Fruit fly (Drosophila melanogaster) whole organism, prepupa: ENCODE data around the gene Btk.

Experiments used
- CG16779 ChIP-seq: fragments of 200-800 bp; sonication (Bioruptor generic); optimal IDR thresholded peaks from 3 replicates; lab custom pipeline; 2017; ENCODE audit warnings: missing biosample characterization, mild to moderate bottlenecking, missing genetic modification characterization
- CG6163 ChIP-seq: fragments of 200-800 bp; sonication (Bioruptor generic); IDR thresholded peaks from 3 replicates; pipeline ENCODE4 v1.3.6; 2022; ENCODE audit warnings: missing biosample characterization, missing genetic modification characterization
- CG6276 ChIP-seq: fragments of 200-800 bp; sonication (Bioruptor generic); optimal IDR thresholded peaks from 2 replicates; lab custom pipeline; 2017; ENCODE audit warnings: missing biosample characterization, mild to moderate bottlenecking, missing genetic modification characterization
- CG6854 ChIP-seq: fragments of 200-800 bp; sonication (Bioruptor generic); optimal IDR thresholded peaks from 2 replicates; lab custom pipeline; 2017; ENCODE audit warnings: missing biosample characterization, mild to moderate bottlenecking, missing genetic modification characterization
- Eip75B ChIP-seq: fragments of 200-800 bp; sonication (Bioruptor generic); optimal IDR thresholded peaks from 3 replicates; lab custom pipeline; 2016; ENCODE audit warnings: missing biosample characterization, missing genetic modification characterization
- Ets21C ChIP-seq: fragments of 200-800 bp; sonication (Bioruptor generic); optimal IDR thresholded peaks from 3 replicates; lab custom pipeline; 2016; ENCODE audit warnings: missing biosample characterization, missing genetic modification characterization
- cyc ChIP-seq: fragments of 200-800 bp; sonication (Bioruptor generic); optimal IDR thresholded peaks from 3 replicates; lab custom pipeline; 2016; ENCODE audit warnings: missing biosample characterization, missing genetic modification characterization
- svp ChIP-seq: fragments of 200-800 bp; sonication (Bioruptor generic); peaks from one replicate; lab custom pipeline; 2016; ENCODE audit warnings: missing biosample characterization, missing genetic modification characterization

DNA sequence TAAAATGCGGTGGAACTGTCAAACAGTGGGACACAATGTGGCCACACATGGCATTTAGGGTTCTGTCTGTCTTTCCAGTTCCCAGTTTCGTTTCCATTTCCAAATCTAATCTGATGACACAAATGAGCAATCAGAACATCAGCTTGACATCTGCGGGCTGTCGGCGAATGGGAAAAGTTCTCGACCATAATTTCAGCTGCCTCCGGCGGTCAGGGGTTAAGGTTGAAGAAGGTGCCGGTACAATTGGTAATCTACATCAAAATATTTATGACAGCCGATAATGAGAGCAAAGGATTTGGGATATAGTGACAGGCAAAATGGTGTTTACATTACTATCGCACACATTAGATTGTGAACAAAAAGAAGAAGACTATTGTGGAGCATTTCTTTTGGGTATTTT is 19.0 kb downstream of the Btk start:
- TF ChIP-seq CG6854: no peak
- no peak for TF ChIP-seq svp
- TF ChIP-seq Eip75B: no peak
- TF ChIP-seq CG6163 (GFP tag; lab: Robert Waterston, UW): no peak
- TF ChIP-seq CG16779 (tag; lab: Kevin White, UChicago): no peak
- no peak for TF ChIP-seq Ets21C (GFP tag; lab: Kevin White, UChicago)
- no peak for TF ChIP-seq cyc (GFP tag; lab: Kevin White, UChicago)
- TF ChIP-seq CG6276 (GFP tag; lab: Kevin White, UChicago): no peak
